Fruit fly (Drosophila melanogaster) whole organism, pupa: ENCODE measurements around the gene CG34456.

Source experiments
- CG10348 ChIP-seq: fragments of 200-800 bp; sonication (Bioruptor generic); IDR thresholded peaks from 2 replicates; pipeline ENCODE4 v1.3.6; 2022; ENCODE audit warnings: missing biosample characterization, missing genetic modification characterization
- CG12605 ChIP-seq: fragments of 200-800 bp; sonication (Bioruptor generic); IDR thresholded peaks from 2 replicates; pipeline ENCODE4 v1.3.6; 2022; ENCODE audit warnings: missing biosample characterization, missing genetic modification characterization
- CG13204 ChIP-seq: fragments of 200-800 bp; sonication (Bioruptor generic); optimal IDR thresholded peaks from 2 replicates; lab custom pipeline; 2018; ENCODE audit warnings: missing biosample characterization, mild to moderate bottlenecking, missing genetic modification characterization, moderate library complexity
- CG14655 ChIP-seq: fragments of 200-800 bp; sonication (Bioruptor generic); optimal IDR thresholded peaks from 3 replicates; lab custom pipeline; 2017; ENCODE audit warnings: mild to moderate bottlenecking, missing biosample characterization, missing genetic modification reagents, missing genetic modification characterization
- CG15710 ChIP-seq: fragments of 200-800 bp; sonication (Bioruptor generic); optimal IDR thresholded peaks from 2 replicates; lab custom pipeline; 2018; ENCODE audit warnings: missing biosample characterization, mild to moderate bottlenecking, missing genetic modification characterization, moderate library complexity
- CG17806 ChIP-seq: fragments of 200-800 bp; sonication (Bioruptor generic); optimal IDR thresholded peaks from 2 replicates; lab custom pipeline; 2018; ENCODE audit warnings: missing biosample characterization, mild to moderate bottlenecking, missing genetic modification characterization, moderate library complexity
- CG32121 ChIP-seq: fragments of 200-800 bp; sonication (Bioruptor generic); IDR thresholded peaks from 2 replicates; pipeline ENCODE4 v1.3.6; 2022; ENCODE audit warnings: missing biosample characterization, missing genetic modification characterization
- CG34367 ChIP-seq: fragments of 200-800 bp; sonication (Bioruptor generic); optimal IDR thresholded peaks from 2 replicates; lab custom pipeline; 2018; ENCODE audit warnings: missing biosample characterization, mild to moderate bottlenecking, missing genetic modification characterization
- CG4496 ChIP-seq: fragments of 200-800 bp; sonication (Bioruptor generic); IDR thresholded peaks from 3 replicates; pipeline ENCODE4 v1.3.6; 2022; ENCODE audit warnings: missing biosample characterization, missing genetic modification characterization
- CG8159 ChIP-seq: fragments of 200-800 bp; sonication (Bioruptor generic); optimal IDR thresholded peaks from 3 replicates; lab custom pipeline; 2018; ENCODE audit warnings: missing biosample characterization, mild to moderate bottlenecking, missing genetic modification characterization, moderate library complexity
- CG8301 ChIP-seq: fragments of 200-800 bp; sonication (Bioruptor generic); optimal IDR thresholded peaks from 2 replicates; lab custom pipeline; 2018; ENCODE audit warnings: missing biosample characterization, mild to moderate bottlenecking, missing genetic modification characterization
- CG9948 ChIP-seq: fragments of 200-800 bp; sonication (Bioruptor generic); optimal IDR thresholded peaks from 2 replicates; lab custom pipeline; 2018; ENCODE audit warnings: missing biosample characterization, mild to moderate bottlenecking, missing genetic modification characterization, moderate library complexity
- D1 ChIP-seq: fragments of 200-800 bp; sonication (Bioruptor generic); optimal IDR thresholded peaks from 2 replicates; lab custom pipeline; 2018; ENCODE audit warnings: missing biosample characterization, mild to moderate bottlenecking, missing genetic modification characterization, moderate library complexity
- EcR ChIP-seq: fragments of 200-800 bp; sonication (Bioruptor generic); optimal IDR thresholded peaks from 3 replicates; lab custom pipeline; 2019; ENCODE audit warnings: missing biosample characterization, missing genetic modification characterization, mild to moderate bottlenecking, moderate library complexity, missing genetic modification reagents
- Ets98B ChIP-seq: fragments of 200-800 bp; sonication (Bioruptor generic); IDR thresholded peaks from 2 replicates; pipeline ENCODE4 v1.3.6; 2022; ENCODE audit warnings: missing biosample characterization, missing genetic modification characterization
- Pif1A ChIP-seq: fragments of 200-800 bp; sonication (Bioruptor generic); optimal IDR thresholded peaks from 3 replicates; lab custom pipeline; 2016; ENCODE audit warnings: missing biosample characterization, missing genetic modification characterization
- Pif1B ChIP-seq: fragments of 200-800 bp; sonication (Bioruptor generic); optimal IDR thresholded peaks from 3 replicates; lab custom pipeline; 2016; ENCODE audit warnings: missing biosample characterization, missing genetic modification characterization
- Snoo ChIP-seq: fragments of 200-800 bp; sonication (Bioruptor generic); optimal IDR thresholded peaks from 3 replicates; lab custom pipeline; 2017; ENCODE audit warnings: missing biosample characterization, mild to moderate bottlenecking, missing genetic modification characterization, inconsistent platforms
- fd96Ca ChIP-seq: fragments of 200-800 bp; sonication (Bioruptor generic); IDR thresholded peaks from 3 replicates; pipeline ENCODE4 v1.3.6; 2022; ENCODE audit warnings: missing biosample characterization, missing genetic modification characterization
- gl ChIP-seq: fragments of 200-800 bp; sonication (Bioruptor generic); optimal IDR thresholded peaks from 2 replicates; lab custom pipeline; 2018; ENCODE audit warnings: missing biosample characterization, mild to moderate bottlenecking, missing genetic modification characterization
- rn ChIP-seq: fragments of 200-800 bp; sonication (Bioruptor generic); IDR thresholded peaks from 2 replicates; pipeline ENCODE4 v1.3.6; 2022; ENCODE audit warnings: missing biosample characterization, missing genetic modification characterization

CG34456 gene

DNA sequence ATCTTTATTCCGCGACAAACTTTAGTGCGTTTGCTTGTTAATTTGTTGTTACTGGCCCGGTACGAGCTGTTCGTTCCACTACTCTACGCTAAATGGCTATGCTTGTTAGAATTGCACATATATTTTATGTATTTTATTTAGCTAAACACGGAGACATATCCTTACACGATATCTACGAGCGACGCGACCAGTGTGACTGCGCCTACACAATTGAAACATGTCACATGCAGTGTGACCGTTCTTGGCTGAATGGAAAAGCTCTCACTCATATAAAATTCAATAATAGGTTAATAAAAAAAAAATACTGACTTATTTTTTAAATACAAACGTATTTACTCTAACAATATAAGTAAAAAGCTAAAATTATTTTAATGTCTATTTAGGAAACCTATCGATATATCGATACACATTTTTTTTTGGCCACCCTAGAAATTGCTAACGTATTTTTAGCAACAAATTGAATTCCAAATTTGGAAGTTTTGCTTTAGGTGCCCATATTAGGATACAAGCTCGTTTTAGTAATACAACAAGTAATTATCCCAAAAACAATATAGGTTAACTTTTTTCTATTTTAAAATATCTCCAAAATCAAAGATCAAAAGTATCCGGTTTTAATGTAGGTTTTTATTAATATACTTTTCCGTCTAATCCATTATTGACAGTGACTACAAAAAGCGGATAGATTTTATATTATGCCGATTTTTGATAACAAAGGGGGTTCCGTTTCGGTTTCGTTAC, 37.3 kb downstream of the CG34456 start, which contains the start of gene CG4080:
Gene CG4080, minus strand, starts transcription at position 215 of the 738 bp plus-strand sequence.
- no peak for TF ChIP-seq CG4496
- TF ChIP-seq CG9948 (tag; lab: Kevin White, UChicago): no peak
- no peak for TF ChIP-seq CG12605 (GFP tag; lab: Robert Waterston, UW)
- TF ChIP-seq CG13204 (GFP tag; lab: Kevin White, UChicago): no peak
- no peak for TF ChIP-seq rn
- TF ChIP-seq CG32121 (GFP tag; lab: Robert Waterston, UW): no peak
- no peak for TF ChIP-seq CG10348 (GFP tag; lab: Robert Waterston, UW)
- peak; percentile 28 for TF ChIP-seq Pif1A
- no peak for TF ChIP-seq CG15710 (tag; lab: Kevin White, UChicago)
- TF ChIP-seq Pif1B (GFP tag; lab: Kevin White, UChicago): no peak
- TF ChIP-seq EcR (GFP tag; lab: Kevin White, UChicago): peak; percentile 48
- TF ChIP-seq CG34367 (tag; lab: Kevin White, UChicago): peak; percentile 13
- no peak for TF ChIP-seq CG14655 (GFP tag; lab: Kevin White, UChicago)
- TF ChIP-seq D1 (tag; lab: Kevin White, UChicago): no peak
- no peak for TF ChIP-seq CG8301 (tag; lab: Kevin White, UChicago)
- TF ChIP-seq Ets98B (GFP tag; lab: Robert Waterston, UW): no peak
- no peak for TF ChIP-seq CG17806 (tag; lab: Kevin White, UChicago)
- peak; percentile 68 for TF ChIP-seq CG8159 (tag; lab: Kevin White, UChicago)
- TF ChIP-seq gl: no peak

DNA sequence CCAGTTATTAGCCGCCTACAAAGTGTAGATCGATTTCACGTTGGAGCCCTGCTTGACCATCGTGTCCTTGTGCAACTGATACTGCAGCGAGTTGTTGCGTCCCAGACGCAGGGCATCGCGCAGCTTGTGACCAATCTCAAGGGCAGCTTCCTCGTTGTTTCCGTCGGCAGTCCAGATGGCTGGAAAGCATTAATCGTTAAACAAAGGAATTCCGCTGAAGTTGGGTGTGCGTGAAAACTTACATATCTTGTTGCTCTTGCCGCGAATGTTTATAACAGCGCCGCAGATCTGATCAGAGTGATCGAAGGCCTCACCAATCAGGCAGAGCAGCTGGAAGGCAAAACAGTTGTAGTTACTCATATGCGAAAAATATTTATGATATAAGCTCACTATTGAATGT, 37.9 kb downstream of the CG34456 start:
- TF ChIP-seq CG8159 (tag; lab: Kevin White, UChicago): no peak
- no peak for TF ChIP-seq CG34367 (tag; lab: Kevin White, UChicago)
- TF ChIP-seq Pif1B (GFP tag; lab: Kevin White, UChicago): no peak
- TF ChIP-seq CG8301 (tag; lab: Kevin White, UChicago): no peak
- TF ChIP-seq CG9948 (tag; lab: Kevin White, UChicago): no peak
- no peak for TF ChIP-seq CG12605 (GFP tag; lab: Robert Waterston, UW)
- no peak for TF ChIP-seq D1 (tag; lab: Kevin White, UChicago)
- TF ChIP-seq EcR (GFP tag; lab: Kevin White, UChicago): peak; percentile 63

DNA sequence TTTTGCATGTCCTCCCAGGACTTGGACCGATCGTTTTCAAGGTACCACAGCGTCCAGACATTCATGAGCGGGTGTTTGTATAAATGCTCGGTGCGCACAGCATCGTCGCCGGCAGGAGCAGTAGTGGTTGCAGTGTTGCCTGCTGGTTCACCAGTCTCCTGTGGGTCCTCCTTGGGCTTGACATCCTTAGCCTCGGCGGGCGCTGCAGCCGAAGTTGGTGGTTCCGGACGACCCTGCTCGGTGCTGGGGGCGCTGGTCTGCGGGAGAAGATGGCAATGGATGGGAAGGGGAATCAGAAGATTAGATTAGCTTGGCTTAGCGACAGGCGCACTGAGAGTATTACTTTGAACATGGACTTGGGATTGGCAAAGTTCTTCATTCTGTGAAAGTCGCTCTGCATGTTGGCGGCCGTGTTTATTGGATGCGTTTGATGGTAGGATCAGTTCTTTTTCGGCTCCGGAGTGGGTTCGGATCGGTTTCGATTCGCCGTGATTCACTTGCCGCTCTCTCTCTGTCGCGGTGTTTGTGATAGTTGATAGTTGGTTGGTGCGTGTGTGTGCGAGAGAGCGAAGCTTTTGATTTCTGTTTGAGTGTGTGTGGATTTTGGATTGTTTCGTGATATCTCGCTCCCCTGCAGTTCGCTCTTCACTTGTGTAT, 38.9 kb downstream of the CG34456 start:
- TF ChIP-seq Pif1A (no peak), CG4496 (peak; percentile 8; the same call in 1 of the 3 replicates)

DNA sequence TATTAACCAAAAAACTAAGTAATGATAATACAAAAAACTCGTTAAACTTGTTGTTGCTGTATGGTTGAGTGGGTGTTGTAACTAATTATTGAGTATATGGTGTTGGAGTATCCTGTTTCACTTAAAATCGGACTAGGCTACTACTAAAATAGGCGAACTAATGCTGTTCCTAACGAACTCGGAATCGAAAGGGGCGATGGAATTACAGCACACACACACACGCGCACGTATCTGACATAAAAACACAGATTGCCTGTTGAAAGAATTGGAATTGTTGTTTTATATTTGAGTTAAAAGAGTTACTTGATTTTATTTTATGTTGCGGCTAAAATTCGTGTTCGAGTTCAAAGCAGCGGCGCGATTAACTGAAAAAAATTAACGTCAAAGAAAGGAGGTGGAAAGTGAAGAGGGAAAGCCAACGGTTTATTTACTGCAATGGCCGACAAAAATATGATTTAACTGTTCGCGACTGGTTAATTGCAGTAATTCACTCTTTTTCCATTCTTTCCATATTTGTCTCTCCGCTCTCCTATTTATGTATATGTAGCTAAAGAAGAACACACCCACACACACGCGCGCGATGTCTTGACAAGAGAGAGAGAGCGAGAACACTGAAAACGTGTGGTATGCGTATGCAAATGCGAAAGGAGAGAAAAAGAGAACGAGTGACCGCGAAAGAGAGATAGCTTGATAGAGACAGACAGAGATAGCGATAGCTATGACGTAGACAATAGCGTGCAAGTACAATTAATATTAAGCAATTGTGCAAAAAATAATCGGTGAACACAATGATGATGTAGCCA, 39.6 kb downstream of the CG34456 start:
- TF ChIP-seq Ets98B (GFP tag; lab: Robert Waterston, UW): peak; percentile 22; the same call in 1 of the 2 replicates
- peak; percentile 23 for TF ChIP-seq EcR (GFP tag; lab: Kevin White, UChicago)
- no peak for TF ChIP-seq Pif1A
- peak; percentile 21 for TF ChIP-seq Pif1B (GFP tag; lab: Kevin White, UChicago)
- no peak for TF ChIP-seq CG13204 (GFP tag; lab: Kevin White, UChicago)
- no peak for TF ChIP-seq CG32121 (GFP tag; lab: Robert Waterston, UW)
- TF ChIP-seq rn: no peak
- TF ChIP-seq fd96Ca: no peak

DNA sequence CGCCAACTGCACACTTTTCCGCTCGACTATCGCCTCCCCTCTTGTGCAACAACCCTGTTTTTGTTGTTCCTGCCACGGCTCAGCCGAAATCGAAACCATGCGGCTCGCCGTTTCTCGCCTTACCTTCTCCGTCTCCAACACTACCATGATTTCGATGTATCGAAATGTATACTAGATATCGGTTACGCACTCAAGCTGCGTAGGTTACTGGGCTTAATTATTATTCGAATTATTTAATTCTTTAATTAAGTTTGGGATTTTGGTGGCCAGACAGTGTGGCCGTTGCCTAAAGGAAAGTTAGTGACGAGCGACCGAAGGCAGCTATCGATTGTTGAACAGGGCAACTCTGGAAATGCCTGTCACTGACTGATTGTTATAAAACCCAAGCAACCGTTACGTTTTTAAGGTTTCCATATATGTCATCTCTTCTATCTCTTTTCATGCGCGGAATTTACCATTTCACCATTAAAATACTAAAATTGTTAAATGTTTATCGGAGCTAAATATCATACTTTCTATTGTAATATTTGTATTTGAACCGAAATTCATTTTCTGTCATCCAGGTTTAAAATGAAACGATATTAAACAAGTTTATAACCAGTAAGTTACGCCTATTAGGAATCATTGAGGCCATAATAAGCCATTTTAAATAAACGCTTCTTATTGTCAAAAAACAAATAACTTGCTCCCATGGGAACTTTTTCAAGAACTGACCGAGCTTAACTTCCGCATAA, 40.4 kb downstream of the CG34456 start, which contains the start of gene eIF4E1:
Gene eIF4E1, minus strand, starts transcription at position 304 of the 734 bp plus-strand sequence.
- TF ChIP-seq CG17806 (tag; lab: Kevin White, UChicago) (no peak), Ets98B (GFP tag; lab: Robert Waterston, UW) (no peak), CG12605 (GFP tag; lab: Robert Waterston, UW) (no peak), fd96Ca (no peak), Pif1B (GFP tag; lab: Kevin White, UChicago) (no peak), CG14655 (GFP tag; lab: Kevin White, UChicago) (no peak), CG10348 (GFP tag; lab: Robert Waterston, UW) (no peak), CG8301 (tag; lab: Kevin White, UChicago) (no peak), CG15710 (tag; lab: Kevin White, UChicago) (no peak), CG9948 (tag; lab: Kevin White, UChicago) (no peak), Snoo (tag; lab: Kevin White, UChicago) (no peak), D1 (tag; lab: Kevin White, UChicago) (no peak), CG8159 (tag; lab: Kevin White, UChicago) (no peak), CG32121 (GFP tag; lab: Robert Waterston, UW) (no peak), CG34367 (tag; lab: Kevin White, UChicago) (no peak), EcR (GFP tag; lab: Kevin White, UChicago) (no peak), CG4496 (no peak), CG13204 (GFP tag; lab: Kevin White, UChicago) (no peak), Pif1A (no peak)
